Fruit fly (Drosophila melanogaster) whole organism, embryonic: ENCODE measurements around the gene a10.
A peak's percentile ranks its signal among the peaks of the same experiment; 100 is the strongest.

Experiments used
- Awh ChIP-seq: fragments of 200-800 bp; sonication (Bioruptor generic); IDR thresholded peaks from 2 replicates; pipeline ENCODE4, ENCODE4 v1.3.6; 2022; ENCODE audit warnings: missing biosample characterization, missing genetic modification characterization
- CG10147 ChIP-seq: fragments of 200-800 bp; sonication (Bioruptor generic); optimal IDR thresholded peaks from 2 replicates; lab custom pipeline; 2019; ENCODE audit warnings: missing biosample characterization, mild to moderate bottlenecking, missing genetic modification characterization, moderate library complexity
- CG10565 ChIP-seq: fragments of 200-800 bp; sonication (Bioruptor generic); optimal IDR thresholded peaks from 3 replicates; lab custom pipeline; 2016; ENCODE audit warnings: missing biosample characterization, mild to moderate bottlenecking, missing genetic modification characterization
- CG10979 ChIP-seq: fragments of 200-800 bp; sonication (Bioruptor generic); optimal IDR thresholded peaks from 2 replicates; lab custom pipeline; 2018; ENCODE audit warnings: missing biosample characterization, mild to moderate bottlenecking, missing genetic modification characterization, moderate library complexity
- CG11723 ChIP-seq: fragments of 200-800 bp; sonication (Bioruptor generic); optimal IDR thresholded peaks from 2 replicates; lab custom pipeline; 2017; ENCODE audit warnings: missing biosample characterization, mild to moderate bottlenecking, missing genetic modification characterization
- CG12104 ChIP-seq: fragments of 200-800 bp; sonication (Bioruptor generic); optimal IDR thresholded peaks from 3 replicates; lab custom pipeline; 2016; ENCODE audit warnings: missing biosample characterization, missing genetic modification characterization
- CG12219 ChIP-seq: fragments of 200-800 bp; sonication (Bioruptor generic); optimal IDR thresholded peaks from 3 replicates; lab custom pipeline; 2018; ENCODE audit warnings: missing biosample characterization, mild to moderate bottlenecking, missing genetic modification characterization
- CG15073 ChIP-seq: fragments of 200-800 bp; sonication (Bioruptor generic); optimal IDR thresholded peaks from 2 replicates; lab custom pipeline; 2016; ENCODE audit warnings: missing biosample characterization, missing genetic modification characterization
- CG16815 ChIP-seq: fragments of 200-800 bp; sonication (Bioruptor generic); optimal IDR thresholded peaks from 3 replicates; lab custom pipeline; 2017; ENCODE audit warnings: missing biosample characterization, mild to moderate bottlenecking, missing genetic modification characterization
- CG17186 ChIP-seq: fragments of 200-800 bp; sonication (Bioruptor generic); optimal IDR thresholded peaks from 3 replicates; lab custom pipeline; 2017; ENCODE audit warnings: missing biosample characterization, missing genetic modification reagents, missing genetic modification characterization
- CG18599 ChIP-seq: fragments of 200-800 bp; sonication (Bioruptor generic); optimal IDR thresholded peaks from 3 replicates; lab custom pipeline; 2017; ENCODE audit warnings: missing biosample characterization, missing genetic modification characterization, mild to moderate bottlenecking, moderate library complexity, missing genetic modification reagents
- CG2889 ChIP-seq: fragments of 200-800 bp; sonication (Bioruptor generic); IDR thresholded peaks from 3 replicates; pipeline ENCODE4 v1.3.6; 2022; ENCODE audit warnings: missing biosample characterization, missing genetic modification characterization
- CG32532 ChIP-seq: fragments of 200-800 bp; sonication (Bioruptor generic); IDR thresholded peaks from 2 replicates; pipeline ENCODE4 v1.3.6; 2022; ENCODE audit warnings: missing biosample characterization, missing genetic modification characterization
- CG3726 ChIP-seq: fragments of 200-800 bp; sonication (Bioruptor generic); IDR thresholded peaks from 3 replicates; pipeline ENCODE4, ENCODE4 v1.3.6; 2022; ENCODE audit warnings: missing biosample characterization, missing genetic modification characterization
- CG42726 ChIP-seq: fragments of 200-800 bp; sonication (Bioruptor generic); IDR thresholded peaks from 2 replicates; pipeline ENCODE4 v1.3.6; 2022; ENCODE audit warnings: missing biosample characterization, missing genetic modification characterization; ENCODE audit not compliant: partially characterized antibody
- CG6254 ChIP-seq: fragments of 200-800 bp; sonication (Bioruptor generic); optimal IDR thresholded peaks from 3 replicates; lab custom pipeline; 2017; ENCODE audit warnings: mild to moderate bottlenecking, missing biosample characterization, missing genetic modification reagents, missing genetic modification characterization
- CG6791 ChIP-seq: fragments of 200-800 bp; sonication (Bioruptor generic); IDR thresholded peaks from 3 replicates; pipeline ENCODE4 v1.3.6; 2022; ENCODE audit warnings: missing biosample characterization, missing genetic modification characterization; ENCODE audit not compliant: partially characterized antibody
- CG7786 ChIP-seq: fragments of 200-800 bp; sonication (Bioruptor generic); optimal IDR thresholded peaks from 2 replicates; lab custom pipeline; 2016; ENCODE audit warnings: missing biosample characterization, missing genetic modification characterization
- CG8388 ChIP-seq: fragments of 200-800 bp; sonication (Bioruptor generic); optimal IDR thresholded peaks from 2 replicates; lab custom pipeline; 2019; ENCODE audit warnings: missing biosample characterization, mild to moderate bottlenecking, missing genetic modification characterization, moderate library complexity
- CG9797 ChIP-seq: fragments of 200-800 bp; sonication (Bioruptor generic); optimal IDR thresholded peaks from 3 replicates; lab custom pipeline; 2018; ENCODE audit warnings: missing biosample characterization, mild to moderate bottlenecking, missing genetic modification characterization
- Deaf1 ChIP-seq: fragments of 200-800 bp; optimal IDR thresholded peaks from 3 replicates; lab custom pipeline; 2019; ENCODE audit warnings: missing biosample characterization, mild to moderate bottlenecking, missing genetic modification characterization, moderate library complexity
- Dref ChIP-seq: fragments of 200-800 bp; sonication (Bioruptor generic); IDR thresholded peaks from 2 replicates; pipeline ENCODE4 v1.3.6; 2022; ENCODE audit warnings: missing biosample characterization, missing genetic modification characterization
- ERR ChIP-seq: fragments of 200-800 bp; sonication (Bioruptor generic); optimal IDR thresholded peaks from 2 replicates; lab custom pipeline; 2016; ENCODE audit warnings: missing biosample characterization, missing genetic modification characterization
- Gug ChIP-seq: fragments of 200-800 bp; sonication (Bioruptor generic); IDR thresholded peaks from 4 replicates; pipeline ENCODE4 v1.3.6; 2022; ENCODE audit warnings: missing biosample characterization, missing genetic modification characterization
- Kr ChIP-seq: fragments of 200-800 bp; sonication (Bioruptor generic); optimal IDR thresholded peaks from 2 replicates; lab custom pipeline; 2017; ENCODE audit warnings: missing biosample characterization, mild to moderate bottlenecking, missing genetic modification characterization
- Lim3 ChIP-seq: fragments of 200-800 bp; sonication (Bioruptor generic); IDR thresholded peaks from 2 replicates; pipeline ENCODE4 v1.3.6; 2022; ENCODE audit warnings: missing biosample characterization, missing genetic modification characterization
- MBD-R2 ChIP-seq: fragments of 200-800 bp; sonication (Bioruptor generic); IDR thresholded peaks from 2 replicates; pipeline ENCODE4 v1.3.6; 2022; ENCODE audit warnings: missing biosample characterization, missing genetic modification characterization
- MESR4 ChIP-seq: fragments of 200-800 bp; sonication (Bioruptor generic); optimal IDR thresholded peaks from 2 replicates; lab custom pipeline; 2018; ENCODE audit warnings: missing biosample characterization, mild to moderate bottlenecking, missing genetic modification characterization, moderate library complexity
- NC2β ChIP-seq: fragments of 200-800 bp; sonication (Bioruptor generic); optimal IDR thresholded peaks from 2 replicates; lab custom pipeline; 2016; ENCODE audit warnings: missing biosample characterization, missing genetic modification characterization
- Opbp ChIP-seq: fragments of 200-800 bp; sonication (Bioruptor generic); IDR thresholded peaks from 3 replicates; pipeline ENCODE4 v1.3.6; 2022; ENCODE audit warnings: missing biosample characterization, missing genetic modification characterization; ENCODE audit not compliant: partially characterized antibody
- Pdp1 ChIP-seq, 2 experiments: fragments of 200-800 bp; sonication (Bioruptor generic); optimal IDR thresholded peaks; 3 replicates each; lab custom pipeline; 2016; ENCODE audit warnings: missing biosample characterization in 2 of 2, missing genetic modification characterization in 2 of 2, mild to moderate bottlenecking in 1 of 2, moderate library complexity in 1 of 2
- Scr ChIP-seq: fragments of 200-800 bp; sonication (Bioruptor generic); IDR thresholded peaks from 2 replicates; pipeline ENCODE4 v1.3.6; 2022; ENCODE audit warnings: missing biosample characterization, missing genetic modification characterization; ENCODE audit not compliant: partially characterized antibody
- amos ChIP-seq: fragments of 200-800 bp; sonication (Bioruptor generic); IDR thresholded peaks from 2 replicates; pipeline ENCODE4 v1.3.6; 2022; ENCODE audit warnings: missing biosample characterization, missing genetic modification characterization; ENCODE audit not compliant: partially characterized antibody
- cad ChIP-seq: fragments of >200 bp; optimal IDR thresholded peaks from 2 replicates; lab custom pipeline; 2017; ENCODE audit warnings: missing biosample characterization, missing genetic modification characterization
- crp ChIP-seq, 2 experiments: fragments of 200-800 bp; sonication (Bioruptor generic); optimal IDR thresholded peaks; 2 replicates in 1 of 2; 3 replicates in 1 of 2; lab custom pipeline; 2017; ENCODE audit warnings: missing biosample characterization in 2 of 2, missing genetic modification characterization in 2 of 2, mild to moderate bottlenecking in 1 of 2, moderate library complexity in 1 of 2
- dm ChIP-seq: fragments of 200-800 bp; sonication (Bioruptor generic); optimal IDR thresholded peaks from 3 replicates; lab custom pipeline; 2016; ENCODE audit warnings: missing biosample characterization, missing genetic modification characterization
- fd64A ChIP-seq: fragments of 200-800 bp; sonication (Bioruptor generic); optimal IDR thresholded peaks from 3 replicates; lab custom pipeline; 2018; ENCODE audit warnings: missing biosample characterization, mild to moderate bottlenecking, missing genetic modification characterization
- fd96Cb ChIP-seq: fragments of 200-800 bp; sonication (Bioruptor generic); optimal IDR thresholded peaks from 2 replicates; lab custom pipeline; 2018; ENCODE audit warnings: missing biosample characterization, mild to moderate bottlenecking, missing genetic modification characterization, moderate library complexity
- grau ChIP-seq: fragments of 200-800 bp; optimal IDR thresholded peaks from 3 replicates; lab custom pipeline; 2019; ENCODE audit warnings: missing biosample characterization, mild to moderate bottlenecking, missing genetic modification characterization, moderate library complexity
- gt ChIP-seq: fragments of 200-800 bp; sonication (Bioruptor generic); IDR thresholded peaks from 2 replicates; pipeline ENCODE4 v1.3.6; 2022; ENCODE audit warnings: missing biosample characterization, missing genetic modification characterization
- onecut ChIP-seq: fragments of 200-800 bp; sonication (Bioruptor generic); IDR thresholded peaks from 2 replicates; pipeline ENCODE4 v1.3.6; 2022; ENCODE audit warnings: missing biosample characterization, missing genetic modification characterization
- phol ChIP-seq: fragments of 200-800 bp; sonication (Bioruptor generic); optimal IDR thresholded peaks from 3 replicates; lab custom pipeline; 2018; ENCODE audit warnings: missing biosample characterization, mild to moderate bottlenecking, missing genetic modification characterization, moderate library complexity
- pita ChIP-seq: fragments of 200-800 bp; sonication (Bioruptor generic); optimal IDR thresholded peaks from 2 replicates; lab custom pipeline; 2017; ENCODE audit warnings: missing biosample characterization, mild to moderate bottlenecking, missing genetic modification characterization
- sqz ChIP-seq: fragments of 200-800 bp; sonication (Bioruptor generic); optimal IDR thresholded peaks from 3 replicates; lab custom pipeline; 2018; ENCODE audit warnings: missing biosample characterization, mild to moderate bottlenecking, missing genetic modification characterization
- ssp ChIP-seq: fragments of 200-800 bp; sonication (Bioruptor generic); IDR thresholded peaks from 2 replicates; pipeline ENCODE4 v1.3.6; 2022; ENCODE audit warnings: missing biosample characterization, missing genetic modification characterization
- stwl ChIP-seq: fragments of 200-800 bp; sonication (Bioruptor generic); optimal IDR thresholded peaks from 3 replicates; lab custom pipeline; 2018; ENCODE audit warnings: missing biosample characterization, mild to moderate bottlenecking, missing genetic modification characterization, moderate library complexity
- tll ChIP-seq, 2 experiments: fragments of 200-800 bp in 1 of 2; fragments of >200 bp in 1 of 2; sonication (Bioruptor generic) in 1 of 2; optimal IDR thresholded peaks; 2 replicates each; lab custom pipeline; 2017 to 2019; ENCODE audit warnings: missing biosample characterization in 2 of 2, missing genetic modification characterization in 2 of 2, mild to moderate bottlenecking in 1 of 2, moderate library complexity in 1 of 2
- trh ChIP-seq: fragments of 200-800 bp; sonication (Bioruptor generic); optimal IDR thresholded peaks from 2 replicates; lab custom pipeline; 2016; ENCODE audit warnings: missing biosample characterization, missing genetic modification characterization
- zfh1 ChIP-seq: fragments of 200-800 bp; sonication (Bioruptor generic); IDR thresholded peaks from 3 replicates; pipeline ENCODE4 v1.3.6; 2022; ENCODE audit warnings: missing biosample characterization, missing genetic modification characterization

Gene a10

DNA sequence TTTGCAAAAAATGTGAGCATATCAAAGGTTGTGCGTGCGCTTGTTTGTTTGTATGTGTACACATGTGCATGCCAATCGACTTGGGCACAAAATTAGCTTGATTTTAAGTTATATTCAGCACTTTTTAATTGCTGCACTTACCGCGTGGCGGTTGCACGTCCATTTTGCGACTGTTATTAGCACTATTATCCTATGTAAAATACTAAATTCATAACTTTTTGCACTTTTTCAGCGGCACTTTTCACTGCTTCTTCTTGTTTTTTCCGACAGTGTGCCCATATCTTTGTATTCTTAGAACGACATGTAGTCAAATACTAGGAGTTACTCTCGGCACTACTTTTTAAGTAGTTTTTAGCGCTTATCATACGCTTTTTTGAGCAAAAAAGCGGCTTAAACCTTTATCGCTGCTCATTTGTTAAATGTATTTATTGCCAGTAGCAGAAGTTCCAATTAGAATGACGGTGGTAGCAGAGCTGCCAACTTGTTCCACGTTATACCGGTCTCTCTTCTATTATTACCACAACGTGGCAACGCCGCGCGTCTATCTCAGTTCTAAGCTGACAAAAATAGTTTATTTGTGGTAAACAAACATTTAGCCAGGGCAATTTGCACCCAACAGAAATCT is 18.9 kb upstream of the a10 start, which contains the start of the genes scaf6 and Papst2 (continued):
- no peak for TF ChIP-seq CG6791 (GFP tag; lab: Robert Waterston, UW)
- TF ChIP-seq Opbp (GFP tag; lab: Robert Waterston, UW): peak; percentile 53; the same call in 1 of the 3 replicates
- TF ChIP-seq CG7786 (GFP tag; lab: Kevin White, UChicago): no peak
- TF ChIP-seq CG11723 (GFP tag; lab: Kevin White, UChicago): no peak
- peak in 1 of 2 experiments; percentile 5 for TF ChIP-seq crp (GFP tag; optimal IDR thresholded peaks at IDR 0.05; lab: Kevin White, UChicago)
- TF ChIP-seq stwl: peak; percentile 83
- TF ChIP-seq CG6254: no peak
- TF ChIP-seq onecut (GFP tag; lab: Robert Waterston, UW): no peak
- peak; percentile 58 for TF ChIP-seq Scr (GFP tag; lab: Robert Waterston, UW)
- TF ChIP-seq cad (GFP tag; lab: Kevin White, UChicago): no peak
- no peak for TF ChIP-seq CG12219 (GFP tag; lab: Kevin White, UChicago)
- no peak for TF ChIP-seq grau (tag; lab: Kevin White, UChicago)
- TF ChIP-seq gt (GFP tag; lab: Robert Waterston, UW): no peak
- TF ChIP-seq CG15073: no peak
- TF ChIP-seq Kr (GFP tag; lab: Kevin White, UChicago): no peak
- TF ChIP-seq Dref (GFP tag; lab: Robert Waterston, UW): peak; percentile 39
- no peak for TF ChIP-seq CG3726
- TF ChIP-seq zfh1 (GFP tag; lab: Robert Waterston, UW): no peak
- TF ChIP-seq Gug (GFP tag; lab: Robert Waterston, UW): no peak
- TF ChIP-seq CG17186: peak; percentile 35
- TF ChIP-seq CG12104 (GFP tag; lab: Kevin White, UChicago): peak; percentile 10
- TF ChIP-seq Deaf1: no peak
- no peak for TF ChIP-seq pita (GFP tag; lab: Kevin White, UChicago)
- TF ChIP-seq CG10565 (GFP tag; lab: Kevin White, UChicago): no peak
- no peak for TF ChIP-seq fd96Cb
- peak; percentile 75 for TF ChIP-seq dm (GFP tag; lab: Kevin White, UChicago)
- peak; percentile 70 for TF ChIP-seq MESR4 (GFP tag; lab: Kevin White, UChicago)
- no peak for TF ChIP-seq amos (GFP tag; lab: Robert Waterston, UW)
- peak; percentile 4 for TF ChIP-seq NC2β (GFP tag; lab: Kevin White, UChicago)
- TF ChIP-seq ssp (GFP tag; lab: Robert Waterston, UW): no peak
- no peak for TF ChIP-seq fd64A (GFP tag; lab: Kevin White, UChicago)
- TF ChIP-seq MBD-R2 (GFP tag; lab: Robert Waterston, UW): peak; percentile 77
- peak; percentile 15 to 31 for TF ChIP-seq Pdp1 (GFP tag; optimal IDR thresholded peaks at IDR 0.05; lab: Kevin White, UChicago)
- TF ChIP-seq CG18599: no peak
- peak; percentile 82 for TF ChIP-seq CG9797 (GFP tag; lab: Kevin White, UChicago)
- TF ChIP-seq CG10147 (GFP tag; lab: Kevin White, UChicago): no peak
- TF ChIP-seq tll (GFP tag; optimal IDR thresholded peaks at IDR 0.05; lab: Kevin White, UChicago): peak in 1 of 2 experiments; percentile 24
- no peak for TF ChIP-seq CG42726 (GFP tag; lab: Robert Waterston, UW)
- TF ChIP-seq CG16815: no peak
- TF ChIP-seq CG32532: peak; percentile 8; the same call in 1 of the 2 replicates
- peak; percentile 58 for TF ChIP-seq phol
- no peak for TF ChIP-seq ERR (GFP tag; lab: Kevin White, UChicago)
- TF ChIP-seq Lim3 (GFP tag; lab: Robert Waterston, UW): no peak
- no peak for TF ChIP-seq CG8388 (GFP tag; lab: Kevin White, UChicago)
- no peak for TF ChIP-seq CG2889 (GFP tag; lab: Robert Waterston, UW)
- no peak for TF ChIP-seq sqz (GFP tag; lab: Kevin White, UChicago)
- TF ChIP-seq CG10979 (tag; lab: Kevin White, UChicago): peak; percentile 19
- TF ChIP-seq trh (GFP tag; lab: Kevin White, UChicago): no peak
- no peak for TF ChIP-seq Awh (GFP tag; lab: Robert Waterston, UW)
